Worm (Caenorhabditis elegans) whole organism, late embryonic: ENCODE results near the gene F47C12.7.

Source experiments
- C38D4.7 ChIP-seq: fragments of 200-800 bp; sonication (Bioruptor generic); optimal IDR thresholded peaks from 2 replicates; lab custom pipeline; 2018; ENCODE audit warnings: mild to moderate bottlenecking, missing genetic modification characterization, moderate library complexity, missing compliant biosample characterization
- ama-1 ChIP-seq: fragments of 150-350 bp; optimal IDR thresholded peaks from 2 replicates; lab custom pipeline; 2014
- ceh-45 ChIP-seq: fragments of 200-800 bp; sonication (Bioruptor generic); IDR thresholded peaks from 2 replicates; pipeline ENCODE4 v1.3.6; 2022; ENCODE audit warnings: missing genetic modification reagents, missing genetic modification characterization, missing compliant biosample characterization
- ceh-9 ChIP-seq: sonication (generic microtip); optimal IDR thresholded peaks from 2 replicates; lab custom pipeline; 2016; ENCODE audit warnings: mild to moderate bottlenecking, missing genetic modification characterization, inconsistent platforms, missing compliant biosample characterization
- elt-2 ChIP-seq: sonication (generic microtip); optimal IDR thresholded peaks from 2 replicates; lab custom pipeline; 2016; ENCODE audit warnings: missing genetic modification reagents, missing genetic modification characterization, missing compliant biosample characterization
- hlh-6 ChIP-seq: sonication (generic microtip); optimal IDR thresholded peaks from 2 replicates; lab custom pipeline; 2016; ENCODE audit warnings: missing genotype, missing genetic modification characterization, missing compliant biosample characterization
- lin-11 ChIP-seq: fragments of 200-800 bp; sonication (Bioruptor generic); optimal IDR thresholded peaks from 2 replicates; lab custom pipeline; 2018; ENCODE audit warnings: mild to moderate bottlenecking, missing genetic modification characterization, missing compliant biosample characterization
- madf-2 ChIP-seq: sonication (generic microtip); optimal IDR thresholded peaks from 2 replicates; lab custom pipeline; 2017; ENCODE audit warnings: missing genetic modification characterization, missing compliant biosample characterization
- nhr-11 ChIP-seq: fragments of 150-350 bp; optimal IDR thresholded peaks from 2 replicates; lab custom pipeline; 2014; ENCODE audit warnings: missing biosample characterization, missing genetic modification characterization
- npax-4 ChIP-seq: sonication (generic microtip); optimal IDR thresholded peaks from 2 replicates; lab custom pipeline; 2016; ENCODE audit warnings: missing genetic modification characterization, missing compliant biosample characterization
- pat-9 ChIP-seq: fragments of 200-800 bp; sonication (Bioruptor generic); optimal IDR thresholded peaks from 2 replicates; lab custom pipeline; 2018; ENCODE audit warnings: mild to moderate bottlenecking, missing genetic modification characterization, moderate library complexity, missing compliant biosample characterization
- pha-4 ChIP-seq: fragments of 150-350 bp; optimal IDR thresholded peaks from 2 replicates; lab custom pipeline; 2018; ENCODE audit warnings: missing biosample characterization, missing genetic modification reagents, missing genetic modification characterization
- pqm-1 ChIP-seq: sonication (generic microtip); optimal IDR thresholded peaks from 2 replicates; lab custom pipeline; 2016; ENCODE audit warnings: missing genetic modification characterization, missing compliant biosample characterization
- ref-2 ChIP-seq: sonication (generic microtip); optimal IDR thresholded peaks from 2 replicates; lab custom pipeline; 2016; ENCODE audit warnings: missing genetic modification characterization, missing compliant biosample characterization

DNA sequence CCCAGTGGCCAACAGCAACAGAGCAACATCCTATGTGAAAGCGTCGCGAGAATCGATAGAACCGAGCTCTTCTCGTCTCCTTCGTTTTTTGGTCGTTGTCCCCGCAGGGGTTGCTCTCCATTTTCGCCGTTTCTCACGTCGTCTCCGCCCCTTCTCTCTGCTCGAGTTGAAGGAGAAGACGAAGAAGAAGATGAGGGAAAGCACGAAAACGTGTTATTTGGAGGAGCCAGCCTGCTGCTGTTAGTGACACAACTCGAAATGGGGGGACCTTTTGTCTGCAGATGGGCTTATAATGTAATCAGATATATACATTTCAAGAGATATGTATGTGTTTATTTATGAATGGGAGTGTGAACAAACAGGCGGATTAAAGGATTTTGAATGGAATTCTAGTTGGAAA lies 12.4 kb upstream of the F47C12.7 start, which contains the start of gene W02C12.2:
- TF ChIP-seq ceh-9 (tag; lab: Kevin White, UChicago) = no peak
- TF ChIP-seq npax-4 (tag; lab: Kevin White, UChicago) = no peak
- no peak for TF ChIP-seq ceh-45 (GFP tag; lab: Robert Waterston, UW)
- TF ChIP-seq madf-2 (tag; lab: Kevin White, UChicago) = no peak
- TF ChIP-seq C38D4.7 (GFP tag; lab: Kevin White, UChicago) = no peak
- TF ChIP-seq ref-2 (tag; lab: Kevin White, UChicago) = no peak
- no peak for TF ChIP-seq ama-1
- TF ChIP-seq hlh-6 = no peak
- TF ChIP-seq pat-9 (tag; lab: Kevin White, UChicago) = no peak
- TF ChIP-seq pqm-1 (tag; lab: Kevin White, UChicago) = no peak
- no peak for TF ChIP-seq pha-4 (tag; lab: Kevin White, UChicago)
- no peak for TF ChIP-seq lin-11 (tag; lab: Kevin White, UChicago)
- TF ChIP-seq elt-2 (tag; lab: Kevin White, UChicago) = no peak
- no peak for TF ChIP-seq nhr-11 (tag; lab: Kevin White, UChicago)
